Worm (Caenorhabditis elegans) whole organism, L4 larva: ENCODE measurements around the gene C47E12.12.
A peak's percentile ranks its signal among the peaks of the same experiment; 100 is the strongest.

Experiments used
- Y48G9A.11 ChIP-seq: fragments of 200-800 bp; sonication (Bioruptor generic); IDR thresholded peaks from 2 replicates; pipeline ENCODE4 v1.3.6; 2022; ENCODE audit warnings: missing genetic modification reagents, missing genetic modification characterization, missing compliant biosample characterization
- aly-2 ChIP-seq: sonication (generic microtip); optimal IDR thresholded peaks from 2 replicates; lab custom pipeline; 2018; ENCODE audit warnings: missing biosample characterization, missing genetic modification characterization
- daf-16 ChIP-seq, 3 experiments: sonication (generic microtip); optimal IDR thresholded peaks; 2 replicates each; lab custom pipeline; 2016 to 2017; ENCODE audit warnings: missing genetic modification characterization in 3 of 3, missing genetic modification reagents in 3 of 3, mild to moderate bottlenecking in 2 of 3, missing compliant biosample characterization in 2 of 3, missing biosample characterization in 1 of 3, moderate library complexity in 1 of 3
- dve-1 ChIP-seq: sonication (generic microtip); optimal IDR thresholded peaks from 2 replicates; lab custom pipeline; 2017; ENCODE audit warnings: antibody characterized with exemption, mild to moderate bottlenecking, missing genetic modification characterization, missing compliant biosample characterization; ENCODE audit not compliant: insufficient read depth
- hlh-11 ChIP-seq: fragments of 200-800 bp; sonication (Bioruptor generic); optimal IDR thresholded peaks from 2 replicates; lab custom pipeline; 2018; ENCODE audit warnings: mild to moderate bottlenecking, missing genetic modification characterization, missing compliant biosample characterization
- lir-3 ChIP-seq: sonication (generic microtip); optimal IDR thresholded peaks from 2 replicates; lab custom pipeline; 2016; ENCODE audit warnings: mild to moderate bottlenecking, missing genetic modification characterization, missing compliant biosample characterization
- nhr-11 ChIP-seq: fragments of 150-350 bp; optimal IDR thresholded peaks from 2 replicates; lab custom pipeline; 2014; ENCODE audit warnings: missing biosample characterization, missing genetic modification characterization
- sdz-12 ChIP-seq: fragments of 200-800 bp; sonication (Bioruptor generic); optimal IDR thresholded peaks from 2 replicates; lab custom pipeline; 2018; ENCODE audit warnings: mild to moderate bottlenecking, missing genetic modification characterization, missing compliant biosample characterization
- unc-62 ChIP-seq, 3 experiments: fragments of 150-350 bp in 1 of 3; sonication (generic microtip); optimal IDR thresholded peaks in 2 of 3; peaks in 1 of 3; 1 replicate in 1 of 3; 2 replicates in 2 of 3; lab custom pipeline; 2014 to 2017; ENCODE audit warnings: missing biosample characterization in 3 of 3, missing genetic modification characterization in 3 of 3, missing genetic modification reagents in 3 of 3, missing genotype in 1 of 3
- vab-7 ChIP-seq: fragments of 200-800 bp; sonication (Bioruptor generic); IDR thresholded peaks from 2 replicates; pipeline ENCODE4 v1.3.6; 2022; ENCODE audit warnings: missing genetic modification reagents, missing genetic modification characterization, missing compliant biosample characterization

The C47E12.12 gene

ce11 chrIV:9928180-9928896 lies 44.2 kb downstream of the C47E12.12 start, which contains the start of gene dur-1:
Gene dur-1, minus strand, starts transcription at chrIV:9928230.
- peak in 1 of 2 experiments; percentile 90 for TF ChIP-seq daf-16 (GFP tag; optimal IDR thresholded peaks at IDR 0.05; lab: Kevin White, UChicago)
- no peak for TF ChIP-seq daf-16 (tag; optimal IDR thresholded peaks at IDR 0.05; lab: Kevin White, UChicago)
- peak in 1 of 2 experiments; percentile 91 for TF ChIP-seq unc-62 (GFP tag; optimal IDR thresholded peaks at IDR 0.05 in 1 of 2; lab: Kevin White, UChicago)
- TF ChIP-seq unc-62 (tag; optimal IDR thresholded peaks at IDR 0.05; lab: Kevin White, UChicago): no peak
- peak; percentile 67 for TF ChIP-seq nhr-11
- TF ChIP-seq aly-2 (tag; lab: Kevin White, UChicago): no peak
- TF ChIP-seq hlh-11 (tag; lab: Kevin White, UChicago): peak; percentile 10
- no peak for TF ChIP-seq vab-7 (GFP tag; lab: Robert Waterston, UW)

DNA sequence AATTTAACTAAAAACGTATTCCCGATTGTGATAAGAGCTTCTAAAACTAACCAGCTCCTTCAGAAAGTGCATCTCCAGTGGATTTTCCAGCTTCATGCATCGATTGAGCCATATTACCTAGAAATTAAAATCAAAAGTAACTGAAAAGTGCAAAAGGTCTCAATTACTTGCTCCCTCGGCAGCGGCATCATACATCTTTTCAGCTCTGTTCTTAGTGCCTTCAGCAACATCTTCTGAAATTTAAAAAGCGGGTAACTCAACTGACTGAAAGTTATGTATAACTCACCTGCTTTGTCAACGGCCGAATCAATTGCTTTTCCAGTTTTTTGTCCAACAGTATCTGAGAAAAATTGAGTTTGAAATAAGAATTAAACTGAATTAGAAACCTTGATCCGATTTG lies 48.1 kb downstream of the C47E12.12 start:
- TF ChIP-seq dve-1 (no peak), Y48G9A.11 (GFP tag; lab: Robert Waterston, UW) (no peak), sdz-12 (no peak), unc-62 (GFP tag; optimal IDR thresholded peaks at IDR 0.05 in 1 of 2; lab: Kevin White, UChicago) (peak in 1 of 2 experiments; percentile 96), unc-62 (tag; optimal IDR thresholded peaks at IDR 0.05; lab: Kevin White, UChicago) (no peak), lir-3 (no peak)
- TF ChIP-seq, all 104 proteins: peak for 1
